Worm (Caenorhabditis elegans): ENCODE results near the gene pdk-1.

DNA sequence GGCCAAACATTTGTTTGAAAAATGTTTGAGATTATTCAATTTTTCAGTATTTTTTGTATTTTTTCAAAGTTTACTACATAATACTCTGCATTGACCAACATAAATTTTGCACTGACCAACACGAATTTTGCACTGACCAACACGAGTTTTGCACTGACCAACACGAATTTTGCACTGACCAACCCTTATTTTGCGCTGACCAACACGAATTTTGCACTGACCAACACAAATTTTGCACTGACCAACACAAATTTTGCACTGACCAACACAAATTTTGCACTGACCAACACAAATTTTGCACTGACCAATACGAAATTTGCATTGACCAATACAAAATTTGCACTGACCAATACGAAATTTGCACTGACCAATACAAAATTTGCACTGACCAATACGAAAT is 28.2 kb upstream of the pdk-1 start:
- TF ChIP-seq him-1 (tag; optimal IDR thresholded peaks at IDR 0.05) (no peak), W03F9.2 (tag; optimal IDR thresholded peaks at IDR 0.05) (no peak)
